Fruit fly (Drosophila melanogaster) S2 (cell line): ENCODE results near the gene CG4270.

Experiments used
- CG8478 ChIP-seq: fragments of >200 bp; optimal IDR thresholded peaks from 2 replicates; lab custom pipeline; 2018
- CTCF ChIP-seq, 2 experiments: fragments of >200 bp; optimal IDR thresholded peaks; 2 replicates each; lab custom pipeline; 2018

The CG4270 gene

DNA sequence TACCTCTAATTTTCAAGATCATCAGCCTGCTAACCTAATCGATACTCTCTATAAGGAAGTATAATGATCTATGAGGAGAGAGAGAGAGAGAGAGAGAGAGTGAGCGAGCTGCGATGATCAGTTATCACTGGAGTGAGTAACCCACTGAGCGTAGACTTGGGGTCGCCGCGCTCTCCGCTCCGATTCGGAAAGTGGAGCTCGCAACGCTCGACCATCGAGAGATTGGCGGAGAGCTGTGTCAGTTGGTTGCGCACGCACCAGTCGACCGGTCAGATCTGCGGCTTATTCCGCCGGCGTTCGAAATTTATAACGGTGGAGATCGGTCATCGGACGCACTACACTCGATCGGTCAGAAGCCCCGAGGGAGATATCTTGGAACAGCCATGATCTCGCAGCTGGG, 21.1 kb upstream of the CG4270 start, which contains the start of gene CG4267:
Gene CG4267, plus strand, starts transcription at position 240 of the 400 bp plus-strand sequence.
- no peak for TF ChIP-seq CTCF (optimal IDR thresholded peaks at IDR 0.05; lab: Kevin White, UChicago)
- TF ChIP-seq CG8478 (lab: Kevin White, UChicago), result no peak

DNA sequence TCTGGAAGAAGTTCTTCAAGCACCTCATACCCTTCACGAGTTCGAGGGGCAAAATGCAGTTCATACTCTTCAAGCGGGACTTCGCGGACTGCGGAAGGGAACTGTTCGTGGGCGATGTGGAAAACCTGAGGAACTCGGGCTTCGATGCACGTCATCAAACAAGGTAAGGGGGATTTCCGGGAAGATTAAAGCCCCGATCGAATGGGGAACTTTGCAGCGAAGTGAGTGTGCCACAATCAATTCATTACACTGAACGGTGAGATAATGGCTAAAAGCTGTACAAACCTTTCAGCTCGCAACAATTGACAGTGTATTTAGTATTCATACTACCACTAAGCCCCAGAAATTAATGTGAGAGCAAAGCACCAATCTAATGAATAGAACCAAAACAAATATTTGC, 20.5 kb upstream of the CG4270 start:
- TF ChIP-seq CTCF (optimal IDR thresholded peaks at IDR 0.05; lab: Kevin White, UChicago), result no peak
- no peak for TF ChIP-seq CG8478 (lab: Kevin White, UChicago)

DNA sequence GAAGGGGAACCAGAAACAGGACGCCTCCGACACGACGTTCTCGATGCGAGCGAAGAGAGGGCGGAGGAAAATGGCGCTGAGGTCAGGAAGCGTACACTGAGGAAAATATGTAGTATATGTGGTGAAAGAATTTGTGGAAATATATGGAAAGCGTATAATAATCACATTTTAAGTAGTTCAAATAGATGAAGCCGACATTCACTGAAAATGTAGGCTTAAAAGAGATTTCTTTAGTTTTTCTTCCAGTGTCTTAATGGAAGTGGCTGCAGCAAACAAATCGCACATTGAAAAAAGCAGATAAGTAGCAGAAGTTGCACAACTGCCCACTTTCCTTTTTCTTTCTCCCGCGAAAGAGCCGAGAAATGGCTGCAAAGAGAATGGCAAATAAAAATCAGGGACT, 13.7 kb upstream of the CG4270 start:
- TF ChIP-seq CG8478 (lab: Kevin White, UChicago) (no peak), CTCF (optimal IDR thresholded peaks at IDR 0.05; lab: Kevin White, UChicago) (no peak)

DNA sequence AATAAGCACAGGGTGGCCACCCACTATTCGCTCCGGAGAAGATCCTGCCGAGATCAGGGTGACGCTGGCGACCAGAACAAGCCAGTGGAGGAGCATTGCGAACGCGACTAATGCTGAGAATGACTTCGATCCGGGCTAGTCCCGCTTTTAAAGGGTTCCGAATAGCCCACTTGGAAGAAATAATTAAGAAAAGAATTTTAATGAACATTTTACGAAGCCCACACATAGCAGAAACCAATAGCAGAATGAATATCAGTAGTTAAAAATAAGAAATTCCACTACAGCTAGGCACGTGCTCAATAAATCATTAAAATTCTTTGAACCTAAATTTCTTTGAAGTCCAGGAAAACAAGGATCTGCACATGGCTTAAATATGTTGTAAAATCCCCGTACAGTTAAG, 12.1 kb upstream of the CG4270 start, which contains the start of gene Ser12:
Gene Ser12, minus strand, starts transcription at position 101 of the 400 bp plus-strand sequence.
- TF ChIP-seq CG8478 (lab: Kevin White, UChicago) (no peak), CTCF (optimal IDR thresholded peaks at IDR 0.05; lab: Kevin White, UChicago) (no peak)

DNA sequence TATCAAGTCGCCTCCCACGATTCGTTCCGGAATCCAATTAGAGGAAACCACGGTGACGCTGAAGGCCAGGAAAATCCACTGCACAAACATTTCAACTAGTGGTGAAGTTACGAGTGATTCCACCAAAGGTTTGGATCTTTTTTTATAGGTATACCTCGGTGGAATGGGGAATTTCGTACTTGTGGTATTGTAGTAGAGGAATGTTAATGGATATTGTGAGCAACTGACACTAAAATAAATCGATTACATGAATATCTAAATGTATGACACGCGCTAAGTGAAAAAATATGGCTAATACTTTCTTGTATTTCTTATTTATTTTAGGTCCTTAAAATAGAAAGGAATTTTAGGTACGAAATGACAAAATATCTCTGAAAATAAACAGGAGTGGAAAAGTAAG, 11.0 kb upstream of the CG4270 start, which contains the start of gene CG17239:
Gene CG17239, minus strand, starts transcription at position 101 of the 400 bp plus-strand sequence.
- TF ChIP-seq CG8478 (lab: Kevin White, UChicago) (no peak), CTCF (optimal IDR thresholded peaks at IDR 0.05; lab: Kevin White, UChicago) (no peak)

DNA sequence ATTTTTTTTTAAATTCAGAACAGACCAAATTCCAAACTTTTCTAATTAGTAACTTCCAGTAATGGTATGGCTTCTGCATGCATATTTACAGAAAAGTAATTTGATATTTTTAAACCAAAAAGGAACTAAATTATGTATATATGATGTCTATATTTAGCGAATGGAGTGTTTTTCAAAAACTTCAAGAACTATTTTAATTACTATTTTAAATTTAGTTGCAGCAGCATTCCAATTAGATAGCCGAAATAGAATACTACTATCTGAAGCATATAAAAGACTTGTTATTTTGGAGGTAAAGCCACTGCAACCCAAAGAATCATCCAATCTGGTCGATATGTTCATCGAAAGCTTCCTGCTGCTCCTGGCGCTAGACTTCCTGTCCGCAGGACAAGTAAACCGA, 10.5 kb upstream of the CG4270 start, which contains the start of gene CG17234:
Gene CG17234, plus strand, starts transcription at position 301 of the 400 bp plus-strand sequence.
- TF ChIP-seq CTCF (optimal IDR thresholded peaks at IDR 0.05; lab: Kevin White, UChicago), result no peak
- TF ChIP-seq CG8478 (lab: Kevin White, UChicago), result no peak

DNA sequence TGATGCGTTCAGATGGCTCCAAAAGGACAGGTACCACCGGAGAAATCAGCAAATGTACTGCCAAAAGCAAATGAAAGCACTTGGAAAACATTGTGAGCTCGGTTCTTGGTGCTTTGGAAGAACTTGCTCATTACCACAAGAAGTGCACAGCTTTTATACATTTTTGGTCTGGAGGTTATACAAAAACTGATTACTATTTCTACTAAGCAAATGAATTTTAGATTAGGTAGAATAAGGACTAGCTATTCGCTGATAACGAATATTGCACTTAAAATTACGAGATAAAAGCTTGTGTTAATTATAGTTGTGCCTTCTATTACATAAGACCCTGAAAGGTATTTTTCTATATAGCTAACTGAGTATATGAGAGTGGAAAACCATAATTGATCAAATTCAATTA, 8.3 kb upstream of the CG4270 start, which contains the start of gene Send1:
Gene Send1, minus strand, starts transcription at position 101 of the 400 bp plus-strand sequence.
- TF ChIP-seq CG8478 (lab: Kevin White, UChicago) (no peak), CTCF (optimal IDR thresholded peaks at IDR 0.05; lab: Kevin White, UChicago) (no peak)

DNA sequence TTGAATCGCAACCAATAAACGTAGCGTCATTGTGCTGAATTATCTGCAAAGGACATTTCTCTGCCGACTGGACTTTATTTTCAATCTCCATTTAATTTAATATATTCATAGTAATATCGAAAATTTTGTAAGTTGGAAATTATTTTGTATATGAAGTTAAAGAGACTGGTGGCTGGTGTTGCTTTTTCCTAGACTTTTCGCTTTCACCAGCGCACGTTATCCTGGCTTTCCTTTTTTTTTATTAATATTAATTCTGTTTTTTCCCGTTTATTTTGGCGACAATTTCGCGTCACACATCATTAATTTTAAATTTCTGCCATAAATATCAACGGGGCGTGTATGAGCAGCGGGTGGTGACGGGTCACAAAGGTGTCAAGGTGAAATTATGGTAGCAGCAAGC, 2.0 kb downstream of the CG4270 start, which contains the start of gene CG34049:
Gene CG34049, minus strand, starts transcription at position 101 of the 400 bp plus-strand sequence.
- TF ChIP-seq CTCF (optimal IDR thresholded peaks at IDR 0.05; lab: Kevin White, UChicago), result no peak
- no peak for TF ChIP-seq CG8478 (lab: Kevin White, UChicago)

DNA sequence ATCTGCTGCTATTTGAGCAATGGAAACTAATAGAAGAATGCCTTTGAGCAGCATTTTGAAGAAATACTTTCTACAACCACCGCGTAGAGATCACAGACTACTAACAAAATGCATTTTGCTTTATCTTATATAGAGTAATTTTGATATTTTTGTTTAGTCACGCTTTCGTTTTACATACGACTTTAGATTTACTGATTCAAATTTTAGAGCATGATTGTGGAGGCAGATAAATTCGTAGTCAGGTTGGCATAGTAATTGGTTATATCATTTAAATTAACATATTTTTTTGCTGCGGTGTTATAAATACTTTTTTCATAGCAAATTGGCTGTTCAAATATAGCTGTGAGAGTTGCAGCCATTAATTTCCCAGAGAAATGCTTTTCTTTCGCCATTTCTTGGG, 5.8 kb downstream of the CG4270 start, which contains the start of gene CG17242:
Gene CG17242, minus strand, starts transcription at position 101 of the 400 bp plus-strand sequence.
- TF ChIP-seq CTCF (optimal IDR thresholded peaks at IDR 0.05; lab: Kevin White, UChicago) (no peak), CG8478 (lab: Kevin White, UChicago) (no peak)

DNA sequence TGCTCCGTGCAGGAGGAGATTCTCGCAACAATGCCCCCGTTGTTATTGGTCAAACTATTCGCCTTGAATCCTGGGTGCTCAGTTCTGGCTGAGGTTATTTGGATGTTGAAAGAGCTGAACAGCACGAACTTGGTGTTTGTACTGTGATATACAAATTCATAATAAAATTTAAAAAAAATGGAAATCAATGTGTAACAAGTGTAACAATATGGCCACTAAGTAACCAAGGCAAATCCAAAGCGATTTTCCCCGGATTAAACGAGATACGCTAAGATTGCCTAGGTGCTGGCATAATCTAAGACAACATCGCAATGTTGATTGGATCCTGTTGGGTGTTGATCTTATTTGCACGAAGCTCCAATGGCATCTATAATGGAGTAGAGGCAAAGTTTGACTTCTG, 21.6 kb downstream of the CG4270 start, which contains the start of gene CG4271:
Gene CG4271, plus strand, starts transcription at position 301 of the 400 bp plus-strand sequence.
- TF ChIP-seq CG8478 (lab: Kevin White, UChicago), result no peak
- no peak for TF ChIP-seq CTCF (optimal IDR thresholded peaks at IDR 0.05; lab: Kevin White, UChicago)

DNA sequence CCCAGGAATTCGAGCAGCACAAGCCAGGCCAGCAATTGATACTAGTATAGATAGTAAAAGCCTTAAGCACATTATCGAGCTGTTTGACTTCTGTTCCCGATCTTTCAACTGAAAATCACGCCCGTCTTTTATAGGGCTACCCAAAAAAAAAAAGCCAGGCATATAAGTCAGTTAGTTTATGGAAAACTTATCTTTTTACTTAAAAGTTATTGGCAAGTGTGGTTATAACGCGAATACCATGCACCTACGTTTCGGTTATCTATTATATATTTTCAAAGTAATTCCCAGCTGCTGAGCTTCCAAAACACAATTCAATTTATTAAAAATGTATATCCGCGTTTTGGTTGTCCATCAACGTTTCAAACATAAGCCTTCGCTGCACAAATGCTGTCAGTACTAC, 23.5 kb downstream of the CG4270 start, which contains the start of gene CG31681:
Gene CG31681, minus strand, starts transcription at position 101 of the 400 bp plus-strand sequence.
- TF ChIP-seq CG8478 (lab: Kevin White, UChicago), result no peak
- no peak for TF ChIP-seq CTCF (optimal IDR thresholded peaks at IDR 0.05; lab: Kevin White, UChicago)

DNA sequence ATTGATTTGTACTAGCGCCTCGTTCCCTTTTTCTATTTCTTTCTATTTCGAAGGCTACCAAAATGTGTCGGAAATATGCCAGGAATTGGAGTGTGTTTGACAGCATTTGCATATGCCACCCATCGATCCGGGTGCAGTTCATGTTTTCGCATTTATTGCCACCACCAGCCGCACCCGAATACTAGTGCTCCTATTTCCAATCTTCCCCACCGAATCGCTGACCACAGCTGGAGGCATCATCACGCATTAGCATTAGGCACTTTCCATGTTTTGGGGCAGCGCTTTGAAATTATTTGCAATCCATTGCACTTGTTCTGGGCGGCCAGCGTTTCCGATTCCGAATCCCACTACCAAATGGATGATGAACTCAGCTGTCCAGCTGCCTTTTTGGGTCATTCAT, 24.6 kb downstream of the CG4270 start, which contains the start of gene CG42658:
Gene CG42658, minus strand, starts transcription at position 101 of the 400 bp plus-strand sequence.
- TF ChIP-seq CTCF (optimal IDR thresholded peaks at IDR 0.05; lab: Kevin White, UChicago), result no peak
- no peak for TF ChIP-seq CG8478 (lab: Kevin White, UChicago)

DNA sequence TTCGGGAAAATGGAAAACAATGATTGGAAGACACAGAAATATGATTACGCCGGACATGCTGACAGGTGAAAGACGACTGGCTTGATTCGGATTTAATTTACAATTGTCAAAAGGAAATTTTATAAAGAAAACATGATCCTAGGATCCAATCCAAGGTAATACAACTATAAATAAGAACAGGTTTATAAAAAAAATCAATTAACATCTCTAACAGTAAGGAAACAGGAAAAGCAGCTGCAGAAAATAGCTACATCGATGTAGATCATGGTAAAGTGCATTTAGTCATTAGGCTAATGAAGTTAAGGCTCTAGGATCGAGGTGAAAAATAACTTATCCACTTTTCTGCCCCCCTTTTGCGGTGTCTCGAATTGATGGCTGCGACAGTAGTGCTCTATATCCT, 26.1 kb downstream of the CG4270 start, which contains the start of gene CG17237:
Gene CG17237, minus strand, starts transcription at position 101 of the 400 bp plus-strand sequence.
- no peak for TF ChIP-seq CTCF (optimal IDR thresholded peaks at IDR 0.05; lab: Kevin White, UChicago)

DNA sequence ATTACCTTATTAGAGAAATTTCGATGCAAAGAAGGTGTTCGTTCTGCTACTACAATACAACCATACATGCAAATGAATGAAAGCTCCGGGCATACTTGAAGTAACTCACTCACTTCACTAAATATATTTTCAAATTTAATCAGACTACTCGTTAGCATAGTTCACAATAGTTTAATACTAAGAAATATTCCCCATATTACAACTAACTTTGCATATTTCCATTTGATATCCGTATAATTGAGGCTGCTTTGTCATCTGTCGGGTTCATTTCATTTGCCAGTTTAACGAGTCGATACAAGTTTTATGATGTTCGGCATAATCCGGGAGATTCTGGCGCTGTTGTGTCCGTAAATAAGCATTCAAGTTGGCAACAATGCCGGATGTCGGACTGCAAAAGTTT, 27.4 kb downstream of the CG4270 start, which contains the start of gene robl22E:
Gene robl22E, minus strand, starts transcription at position 101 of the 400 bp plus-strand sequence.
- no peak for TF ChIP-seq CTCF (optimal IDR thresholded peaks at IDR 0.05; lab: Kevin White, UChicago)
- no peak for TF ChIP-seq CG8478 (lab: Kevin White, UChicago)

DNA sequence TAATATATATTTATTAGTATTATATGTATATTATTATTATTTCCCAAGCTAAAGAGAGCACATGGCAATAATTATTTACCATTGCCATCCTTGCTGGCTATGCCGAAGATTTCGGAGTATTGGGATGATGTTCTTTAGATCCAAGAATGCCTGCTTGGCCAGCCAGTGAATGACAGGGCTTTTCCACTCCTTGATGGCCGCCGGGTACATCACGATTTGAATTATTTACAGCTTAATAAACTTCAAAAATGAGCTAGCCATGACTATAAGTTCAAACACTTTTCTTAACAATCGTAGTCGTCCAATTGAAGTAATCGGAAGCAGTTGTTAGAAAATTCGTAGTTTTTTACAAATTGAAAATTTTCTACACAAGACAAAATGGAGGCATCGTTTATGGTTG, 36.6 kb downstream of the CG4270 start, which contains the start of gene CG31949:
Gene CG31949, plus strand, starts transcription at position 301 of the 400 bp plus-strand sequence.
- TF ChIP-seq CTCF (optimal IDR thresholded peaks at IDR 0.05; lab: Kevin White, UChicago) (no peak), CG8478 (lab: Kevin White, UChicago) (no peak)
